Fruit fly (Drosophila melanogaster): Measurements from ENCODE around the gene Dnaaf6.

Dnaaf6 gene

DNA sequence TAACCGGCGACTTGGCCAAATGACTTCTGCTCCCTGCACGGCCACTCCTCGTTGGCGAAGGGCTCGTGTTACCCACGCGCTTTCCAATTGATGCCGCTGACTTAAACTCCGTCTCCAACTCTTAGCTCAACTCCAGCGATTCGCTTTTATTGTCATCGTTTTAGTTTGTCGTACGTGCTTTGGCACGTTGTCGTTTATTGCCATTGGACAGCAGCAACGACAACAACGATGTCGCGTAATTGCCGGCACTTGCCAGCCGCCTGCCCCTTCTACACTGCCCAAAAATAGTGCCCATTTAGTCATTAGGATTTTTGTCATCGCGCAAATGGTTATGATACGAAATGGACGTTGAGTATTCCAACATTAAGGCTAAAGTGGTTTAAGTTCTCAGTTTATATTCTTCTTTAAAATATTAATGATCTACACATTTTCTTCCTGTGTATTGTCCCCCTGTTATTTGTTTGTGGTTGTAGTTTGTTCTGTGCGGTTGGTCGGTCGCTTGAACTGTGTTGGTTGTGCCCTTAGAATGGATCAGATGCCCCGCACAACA lies 18.7 kb upstream of the Dnaaf6 start (continued):
- TF ChIP-seq CG10431 (GFP tag; optimal IDR thresholded peaks at IDR 0.05) (peak; percentile 80), tin (GFP tag; optimal IDR thresholded peaks at IDR 0.05) (peak; percentile 91), nerfin-1 (tag; optimal IDR thresholded peaks at IDR 0.05) (peak; percentile 49), prd (optimal IDR thresholded peaks at IDR 0.05) (no peak), prd (GFP tag; IDR thresholded peaks at IDR 0.05) (peak; percentile 91), PHDP (tag; optimal IDR thresholded peaks at IDR 0.05) (peak; percentile 90), CG3995 (GFP tag; optimal IDR thresholded peaks at IDR 0.05) (peak; percentile 5), CG17829 (tag; optimal IDR thresholded peaks at IDR 0.05) (peak; percentile 93), maf-S (GFP tag; optimal IDR thresholded peaks at IDR 0.05) (peak; percentile 82), Hmr (GFP tag; optimal IDR thresholded peaks at IDR 0.05) (peak; percentile 87), dimm (GFP tag; IDR thresholded peaks at IDR 0.05) (peak; percentile 71), Dp (GFP tag; optimal IDR thresholded peaks at IDR 0.05) (no peak), fru (optimal IDR thresholded peaks at IDR 0.05) (no peak), CG14050 (GFP tag; IDR thresholded peaks at IDR 0.05) (peak; percentile 81), CG8290 (GFP tag; optimal IDR thresholded peaks at IDR 0.05) (peak; percentile 68), CG8290 (tag; optimal IDR thresholded peaks at IDR 0.05) (peak; percentile 20 to 90), z (GFP tag; IDR thresholded peaks at IDR 0.05) (no peak), Asciz (GFP tag; optimal IDR thresholded peaks at IDR 0.05) (peak; percentile 85), mirr (GFP tag; optimal IDR thresholded peaks at IDR 0.05) (peak; percentile 56), grau (tag; optimal IDR thresholded peaks at IDR 0.05) (peak; percentile 89), CG6765 (GFP tag; optimal IDR thresholded peaks at IDR 0.05) (peak; percentile 66), Bteb2 (GFP tag; optimal IDR thresholded peaks at IDR 0.05) (peak; percentile 77), CG6854 (GFP tag; optimal IDR thresholded peaks at IDR 0.05) (peak; percentile 58), Pdp1 (GFP tag; optimal IDR thresholded peaks at IDR 0.05) (peak; percentile 82 to 91), hkb (optimal IDR thresholded peaks at IDR 0.05) (no peak), hkb (GFP tag; IDR thresholded peaks at IDR 0.05) (peak; percentile 90), Bgb (GFP tag; IDR thresholded peaks at IDR 0.05; ENCODE audit: partially characterized antibody) (no peak), caup (GFP tag; optimal IDR thresholded peaks at IDR 0.05; ENCODE audit: severe bottlenecking) (peak; percentile 90), ac (GFP tag; optimal IDR thresholded peaks at IDR 0.05) (peak; percentile 85), CG11398 (GFP tag; optimal IDR thresholded peaks at IDR 0.05) (peak; percentile 84), ttk (GFP tag; IDR thresholded peaks at IDR 0.05) (peak; percentile 86), fd64A (GFP tag; optimal IDR thresholded peaks at IDR 0.05) (peak; percentile 71), CG12942 (GFP tag; optimal IDR thresholded peaks at IDR 0.05) (peak; percentile 75), Ssrp (tag; optimal IDR thresholded peaks at IDR 0.05) (peak; percentile 85), Xbp1 (GFP tag; optimal IDR thresholded peaks at IDR 0.05) (peak; percentile 92), kah (GFP tag; optimal IDR thresholded peaks at IDR 0.05) (peak; percentile 81), Rfx (GFP tag; IDR thresholded peaks at IDR 0.05) (peak; percentile 90), pnt (GFP tag; optimal IDR thresholded peaks at IDR 0.05) (peak; percentile 83), CG1233 (GFP tag; optimal IDR thresholded peaks at IDR 0.05) (peak; percentile 61), CG8478 (optimal IDR thresholded peaks at IDR 0.05) (no peak), Jarid2 (GFP tag; optimal IDR thresholded peaks at IDR 0.05) (peak; percentile 54), slbo (GFP tag; IDR thresholded peaks at IDR 0.05) (peak; percentile 88), Dip3 (GFP tag; optimal IDR thresholded peaks at IDR 0.05) (peak; percentile 79), CG7987 (GFP tag; optimal IDR thresholded peaks at IDR 0.05) (peak; percentile 79), en (GFP tag; optimal IDR thresholded peaks at IDR 0.05) (peak; percentile 77), Hr78 (GFP tag; optimal IDR thresholded peaks at IDR 0.05) (peak in 1 of 2 experiments; percentile 77), bab2 (GFP tag; optimal IDR thresholded peaks at IDR 0.05) (peak; percentile 92), Dad (GFP tag; optimal IDR thresholded peaks at IDR 0.05) (peak; percentile 89), dm (GFP tag; optimal IDR thresholded peaks at IDR 0.05) (peak; percentile 83), MBD-R2 (GFP tag; IDR thresholded peaks at IDR 0.05) (no peak; the same call in 1 of the 2 replicates), tup (GFP tag; optimal IDR thresholded peaks at IDR 0.05) (peak; percentile 79)
